Fruit fly (Drosophila melanogaster): ENCODE data around the gene Bsg.

- no peak for TF ChIP-seq psq (optimal IDR thresholded peaks at IDR 0.05)
- no peak for TF ChIP-seq h (optimal IDR thresholded peaks at IDR 0.05)
These were observed 78.7 kb downstream of the Bsg start for dm6 chr2L:8161994-8162306.
